Fruit fly (Drosophila melanogaster) whole organism, embryonic: ENCODE data around the gene Utx.
A peak's percentile ranks its signal among the peaks of the same experiment; 100 is the strongest.

Source experiments
- BtbVII ChIP-seq: fragments of 200-800 bp; sonication (Bioruptor generic); optimal IDR thresholded peaks from 3 replicates; lab custom pipeline; 2017; ENCODE audit warnings: missing biosample characterization, mild to moderate bottlenecking, missing genetic modification characterization
- Bteb2 ChIP-seq: fragments of 200-800 bp; sonication (Bioruptor generic); optimal IDR thresholded peaks from 2 replicates; lab custom pipeline; 2016; ENCODE audit warnings: missing biosample characterization, missing genetic modification characterization
- CG10431 ChIP-seq: fragments of 200-800 bp; sonication (Bioruptor generic); optimal IDR thresholded peaks from 3 replicates; lab custom pipeline; 2018; ENCODE audit warnings: missing biosample characterization, mild to moderate bottlenecking, missing genetic modification characterization
- CG11085 ChIP-seq: fragments of 200-800 bp; sonication (Bioruptor generic); IDR thresholded peaks from 2 replicates; pipeline ENCODE4 v1.3.6; 2022; ENCODE audit warnings: missing biosample characterization, missing genetic modification characterization
- CG12299 ChIP-seq: fragments of 200-800 bp; sonication (Bioruptor generic); optimal IDR thresholded peaks from 2 replicates; lab custom pipeline; 2018; ENCODE audit warnings: missing biosample characterization, mild to moderate bottlenecking, missing genetic modification characterization
- CG12391 ChIP-seq: fragments of 200-800 bp; sonication (Bioruptor generic); optimal IDR thresholded peaks from 3 replicates; lab custom pipeline; 2018; ENCODE audit warnings: missing biosample characterization, mild to moderate bottlenecking, missing genetic modification characterization, moderate library complexity
- CG15269 ChIP-seq: fragments of 200-800 bp; sonication (Bioruptor generic); optimal IDR thresholded peaks from 2 replicates; lab custom pipeline; 2018; ENCODE audit warnings: missing biosample characterization, mild to moderate bottlenecking, missing genetic modification characterization, moderate library complexity
- CG15601 ChIP-seq: fragments of 200-800 bp; sonication (Bioruptor generic); optimal IDR thresholded peaks from 3 replicates; lab custom pipeline; 2019; ENCODE audit warnings: missing biosample characterization, mild to moderate bottlenecking, missing genetic modification characterization, moderate library complexity
- CG1603 ChIP-seq: fragments of 200-800 bp; sonication (Bioruptor generic); optimal IDR thresholded peaks from 2 replicates; lab custom pipeline; 2019; ENCODE audit warnings: missing biosample characterization, mild to moderate bottlenecking, missing genetic modification characterization, moderate library complexity
- CG3281 ChIP-seq: fragments of 200-800 bp; sonication (Bioruptor generic); optimal IDR thresholded peaks from 3 replicates; lab custom pipeline; 2017; ENCODE audit warnings: missing biosample characterization, mild to moderate bottlenecking, missing genetic modification characterization
- CG4617 ChIP-seq: fragments of 200-800 bp; sonication (Bioruptor generic); optimal IDR thresholded peaks from 3 replicates; lab custom pipeline; 2016; ENCODE audit warnings: missing biosample characterization, missing genetic modification characterization, borderline replicate concordance
- CG4707 ChIP-seq: fragments of 200-800 bp; sonication (Bioruptor generic); optimal IDR thresholded peaks from 2 replicates; lab custom pipeline; 2018; ENCODE audit warnings: missing biosample characterization, mild to moderate bottlenecking, missing genetic modification characterization, moderate library complexity
- CG7839 ChIP-seq: fragments of 200-800 bp; sonication (Bioruptor generic); optimal IDR thresholded peaks from 3 replicates; lab custom pipeline; 2018; ENCODE audit warnings: missing biosample characterization, mild to moderate bottlenecking, missing genetic modification characterization, moderate library complexity
- CG7987 ChIP-seq: fragments of 200-800 bp; sonication (Bioruptor generic); optimal IDR thresholded peaks from 2 replicates; lab custom pipeline; 2018; ENCODE audit warnings: missing biosample characterization, mild to moderate bottlenecking, missing genetic modification characterization, moderate library complexity
- CG8924 ChIP-seq: fragments of 200-800 bp; optimal IDR thresholded peaks from 3 replicates; lab custom pipeline; 2019; ENCODE audit warnings: missing biosample characterization, mild to moderate bottlenecking, missing genetic modification characterization, moderate library complexity
- Dek ChIP-seq: fragments of 200-800 bp; sonication (Bioruptor generic); optimal IDR thresholded peaks from 3 replicates; lab custom pipeline; 2019; ENCODE audit warnings: missing biosample characterization, mild to moderate bottlenecking, missing genetic modification characterization, moderate library complexity
- ERR ChIP-seq: fragments of 200-800 bp; sonication (Bioruptor generic); optimal IDR thresholded peaks from 2 replicates; lab custom pipeline; 2016; ENCODE audit warnings: missing biosample characterization, missing genetic modification characterization
- Ets65A ChIP-seq: fragments of 200-800 bp; sonication (Bioruptor generic); peaks from one replicate; lab custom pipeline; 2016; ENCODE audit warnings: missing biosample characterization, missing genetic modification characterization
- GATAe ChIP-seq: fragments of 200-800 bp; sonication (Bioruptor generic); conservative IDR thresholded peaks from 2 replicates; pipeline ENCODE4 v1.3.6; 2022; ENCODE audit warnings: missing biosample characterization, missing genetic modification characterization
- HLH3B ChIP-seq: fragments of 200-800 bp; sonication (Bioruptor generic); IDR thresholded peaks from 2 replicates; pipeline ENCODE4 v1.3.6; 2022; ENCODE audit warnings: missing biosample characterization, missing genetic modification characterization
- Hmx ChIP-seq: fragments of 200-800 bp; sonication (Bioruptor generic); optimal IDR thresholded peaks from 2 replicates; lab custom pipeline; 2016; ENCODE audit warnings: missing biosample characterization, missing genetic modification characterization
- Hr39 ChIP-seq: fragments of >200 bp; optimal IDR thresholded peaks from 2 replicates; lab custom pipeline; 2017
- Hr51 ChIP-seq, 2 experiments: fragments of 200-800 bp; sonication (Bioruptor generic); optimal IDR thresholded peaks; 2 replicates in 1 of 2; 3 replicates in 1 of 2; lab custom pipeline; 2016 to 2018; ENCODE audit warnings: missing biosample characterization in 2 of 2, missing genetic modification characterization in 2 of 2, mild to moderate bottlenecking in 1 of 2, moderate library complexity in 1 of 2
- Lhr ChIP-seq: fragments of 200-800 bp; sonication (Bioruptor generic); optimal IDR thresholded peaks from 3 replicates; lab custom pipeline; 2017; ENCODE audit warnings: mild to moderate bottlenecking, missing biosample characterization, missing genetic modification reagents, missing genetic modification characterization
- Meics ChIP-seq: fragments of 200-800 bp; sonication (Bioruptor generic); optimal IDR thresholded peaks from 2 replicates; lab custom pipeline; 2017; ENCODE audit warnings: missing biosample characterization, mild to moderate bottlenecking, missing genetic modification characterization
- Ravus ChIP-seq: fragments of 200-800 bp; sonication (Bioruptor generic); IDR thresholded peaks from 2 replicates; pipeline ENCODE4 v1.3.6; 2022; ENCODE audit warnings: missing biosample characterization, missing genetic modification characterization
- Taf1 ChIP-seq: fragments of 200-800 bp; sonication (Bioruptor generic); IDR thresholded peaks from 2 replicates; pipeline ENCODE4 v1.3.6; 2022; ENCODE audit warnings: missing biosample characterization, missing genetic modification characterization
- Trl ChIP-seq, 3 experiments: fragments of >200 bp in 2 of 3; fragments of 200-800 bp in 1 of 3; sonication (Bioruptor generic) in 1 of 3; optimal IDR thresholded peaks; 2 replicates in 1 of 3; 3 replicates in 2 of 3; lab custom pipeline; 2016 to 2017; ENCODE audit warnings: missing biosample characterization in 1 of 3, missing genetic modification characterization in 1 of 3
- Xbp1 ChIP-seq: fragments of 200-800 bp; sonication (Bioruptor generic); optimal IDR thresholded peaks from 3 replicates; lab custom pipeline; 2016; ENCODE audit warnings: missing biosample characterization, mild to moderate bottlenecking, missing genetic modification characterization
- aop ChIP-seq: fragments of 200-800 bp; sonication (Bioruptor generic); IDR thresholded peaks from 2 replicates; pipeline ENCODE4 v1.3.6; 2022; ENCODE audit warnings: missing biosample characterization, missing genetic modification characterization
- cato ChIP-seq: fragments of 200-800 bp; sonication (Bioruptor generic); optimal IDR thresholded peaks from 2 replicates; lab custom pipeline; 2016; ENCODE audit warnings: missing biosample characterization, missing genetic modification characterization, borderline replicate concordance
- cwo ChIP-seq: fragments of 200-800 bp; sonication (Bioruptor generic); optimal IDR thresholded peaks from 3 replicates; lab custom pipeline; 2017; ENCODE audit warnings: missing biosample characterization, missing genetic modification characterization, mild to moderate bottlenecking, moderate library complexity, missing genetic modification reagents
- emc ChIP-seq: fragments of 200-800 bp; sonication (Bioruptor generic); optimal IDR thresholded peaks from 2 replicates; lab custom pipeline; 2016; ENCODE audit warnings: missing biosample characterization, missing genetic modification characterization
- eyg ChIP-seq: fragments of 200-800 bp; sonication (Bioruptor generic); optimal IDR thresholded peaks from 3 replicates; lab custom pipeline; 2016; ENCODE audit warnings: missing biosample characterization, missing genetic modification characterization
- grn ChIP-seq: fragments of 200-800 bp; sonication (Bioruptor generic); optimal IDR thresholded peaks from 3 replicates; lab custom pipeline; 2017; ENCODE audit warnings: missing biosample characterization, missing genetic modification characterization
- gt ChIP-seq: fragments of 200-800 bp; sonication (Bioruptor generic); IDR thresholded peaks from 2 replicates; pipeline ENCODE4 v1.3.6; 2022; ENCODE audit warnings: missing biosample characterization, missing genetic modification characterization
- pan ChIP-seq, 4 experiments: fragments of >200 bp in 3 of 4; fragments of 200-800 bp in 1 of 4; sonication (Bioruptor generic) in 1 of 4; optimal IDR thresholded peaks in 3 of 4; IDR thresholded peaks in 1 of 4; 2 replicates each; pipeline versions ENCODE4 v1.3.6 to Lab custom; 2017 to 2022; ENCODE audit warnings: missing biosample characterization in 2 of 4, missing genetic modification characterization in 2 of 4, mixed read lengths in 1 of 4
- pum ChIP-seq: fragments of 200-800 bp; sonication (Bioruptor generic); optimal IDR thresholded peaks from 2 replicates; lab custom pipeline; 2016; ENCODE audit warnings: missing biosample characterization, missing genetic modification characterization
- row ChIP-seq: fragments of 200-800 bp; sonication (Bioruptor generic); IDR thresholded peaks from 3 replicates; pipeline ENCODE4 v1.3.6; 2022; ENCODE audit warnings: missing biosample characterization, missing genetic modification characterization
- sens-2 ChIP-seq: fragments of 200-800 bp; sonication (Bioruptor generic); IDR thresholded peaks from 2 replicates; pipeline ENCODE4 v1.3.6; 2022; ENCODE audit warnings: missing biosample characterization, missing genetic modification characterization
- ssp ChIP-seq: fragments of 200-800 bp; sonication (Bioruptor generic); IDR thresholded peaks from 2 replicates; pipeline ENCODE4 v1.3.6; 2022; ENCODE audit warnings: missing biosample characterization, missing genetic modification characterization
- stc ChIP-seq: fragments of 200-800 bp; sonication (Bioruptor generic); IDR thresholded peaks from 2 replicates; pipeline ENCODE4 v1.3.6; 2022; ENCODE audit warnings: missing biosample characterization, missing genetic modification characterization
- tio ChIP-seq: fragments of 200-800 bp; sonication (Bioruptor generic); optimal IDR thresholded peaks from 2 replicates; lab custom pipeline; 2017; ENCODE audit warnings: missing biosample characterization, missing genetic modification characterization, inconsistent platforms
- tna ChIP-seq: fragments of 200-800 bp; sonication (Bioruptor generic); IDR thresholded peaks from 2 replicates; pipeline ENCODE4 v1.3.6; 2022; ENCODE audit warnings: missing biosample characterization, missing genetic modification characterization; ENCODE audit not compliant: partially characterized antibody
- zfh2 ChIP-seq: fragments of 200-800 bp; sonication (Bioruptor generic); optimal IDR thresholded peaks from 2 replicates; lab custom pipeline; 2016; ENCODE audit warnings: missing biosample characterization, missing genetic modification characterization

Utx gene

DNA sequence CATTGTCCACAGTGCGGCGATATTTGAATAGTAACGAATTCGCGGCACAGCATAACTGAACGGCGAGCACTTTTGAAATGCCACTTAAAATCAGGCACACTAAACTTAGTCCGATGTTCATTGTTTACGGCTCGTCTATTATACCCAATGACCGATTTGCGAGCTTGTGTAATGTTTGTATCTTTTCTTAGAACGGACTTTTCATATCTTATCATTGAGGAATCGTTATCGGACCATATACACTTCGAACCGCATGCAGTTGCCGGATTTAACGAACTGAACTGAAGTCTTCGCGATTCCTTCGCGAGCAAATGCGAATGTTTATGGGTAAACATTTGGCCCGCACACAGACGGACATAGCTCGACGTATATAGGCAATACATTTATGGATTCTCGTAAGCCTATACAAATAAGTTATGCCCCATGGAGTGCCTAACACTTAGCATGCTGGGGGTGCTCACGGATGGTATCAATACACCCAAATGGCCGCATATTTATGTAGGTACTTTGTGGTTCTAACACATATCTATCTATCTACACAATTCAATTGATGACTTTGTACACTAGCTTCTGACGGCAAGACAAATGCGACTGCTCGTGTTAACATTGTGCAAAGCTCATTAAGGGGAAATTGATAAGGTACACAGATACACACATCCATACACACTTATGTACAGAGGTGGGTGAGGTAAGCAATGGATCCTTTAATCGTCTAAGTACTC, 40.7 kb downstream of the Utx start, which contains the start of gene mthl15 (continued):
- TF ChIP-seq CG1603 (tag; lab: Kevin White, UChicago) (peak; percentile 63), row (GFP tag; lab: Robert Waterston, UW) (0 out of 3 replicates have a peak, but pooled peaks have one; percentile 11), tio (GFP tag; lab: Kevin White, UChicago) (no peak), CG12299 (peak; percentile 5), stc (no peak; the same call in 1 of the 2 replicates), sens-2 (GFP tag; lab: Robert Waterston, UW) (no peak), CG8924 (tag; lab: Kevin White, UChicago) (no peak), pan (optimal IDR thresholded peaks at IDR 0.05; lab: Kevin White, UChicago) (no peak), pan (GFP tag; optimal IDR thresholded peaks at IDR 0.05 in 1 of 2, IDR thresholded peaks at IDR 0.05 in 1 of 2) (no peak), ERR (GFP tag; lab: Kevin White, UChicago) (no peak), aop (GFP tag; lab: Robert Waterston, UW) (no peak), BtbVII (GFP tag; lab: Kevin White, UChicago) (peak; percentile 3), grn (GFP tag; lab: Kevin White, UChicago) (peak; percentile 28), cwo (no peak), Xbp1 (GFP tag; lab: Kevin White, UChicago) (no peak), tna (GFP tag; lab: Robert Waterston, UW) (no peak), gt (no peak), pum (GFP tag; lab: Kevin White, UChicago) (no peak), CG11085 (GFP tag; lab: Robert Waterston, UW) (no peak), Meics (GFP tag; lab: Kevin White, UChicago) (peak; percentile 87), Hmx (GFP tag; lab: Kevin White, UChicago) (no peak), Bteb2 (no peak), CG4617 (GFP tag; lab: Kevin White, UChicago) (no peak), CG12391 (tag; lab: Kevin White, UChicago) (no peak), Hr51 (GFP tag; optimal IDR thresholded peaks at IDR 0.05; lab: Kevin White, UChicago) (no peak), Ravus (GFP tag; lab: Robert Waterston, UW) (no peak), eyg (no peak), CG7839 (tag; lab: Kevin White, UChicago) (no peak), emc (GFP tag; lab: Kevin White, UChicago) (no peak), CG4707 (GFP tag; lab: Kevin White, UChicago) (no peak), CG3281 (GFP tag; lab: Kevin White, UChicago) (peak; percentile 1), Trl (optimal IDR thresholded peaks at IDR 0.05; lab: Kevin White, UChicago) (no peak), Trl (GFP tag; optimal IDR thresholded peaks at IDR 0.05; lab: Kevin White, UChicago) (no peak), Hr39 (lab: Kevin White, UChicago) (no peak), CG15269 (tag; lab: Kevin White, UChicago) (no peak), Ets65A (GFP tag; lab: Kevin White, UChicago) (no peak), cato (GFP tag; lab: Kevin White, UChicago) (no peak), zfh2 (GFP tag; lab: Kevin White, UChicago) (no peak), CG15601 (tag; lab: Kevin White, UChicago) (no peak), Dek (no peak), ssp (GFP tag; lab: Robert Waterston, UW) (no peak), CG10431 (no peak), GATAe (GFP tag; lab: Robert Waterston, UW) (no peak), Taf1 (GFP tag; lab: Robert Waterston, UW) (no peak), HLH3B (GFP tag; lab: Robert Waterston, UW) (no peak), Lhr (GFP tag; lab: Kevin White, UChicago) (no peak), CG7987 (GFP tag; lab: Kevin White, UChicago) (peak; percentile 33)
